Fruit fly (Drosophila melanogaster): ENCODE data around the gene CG17186.

The CG17186 gene

DNA sequence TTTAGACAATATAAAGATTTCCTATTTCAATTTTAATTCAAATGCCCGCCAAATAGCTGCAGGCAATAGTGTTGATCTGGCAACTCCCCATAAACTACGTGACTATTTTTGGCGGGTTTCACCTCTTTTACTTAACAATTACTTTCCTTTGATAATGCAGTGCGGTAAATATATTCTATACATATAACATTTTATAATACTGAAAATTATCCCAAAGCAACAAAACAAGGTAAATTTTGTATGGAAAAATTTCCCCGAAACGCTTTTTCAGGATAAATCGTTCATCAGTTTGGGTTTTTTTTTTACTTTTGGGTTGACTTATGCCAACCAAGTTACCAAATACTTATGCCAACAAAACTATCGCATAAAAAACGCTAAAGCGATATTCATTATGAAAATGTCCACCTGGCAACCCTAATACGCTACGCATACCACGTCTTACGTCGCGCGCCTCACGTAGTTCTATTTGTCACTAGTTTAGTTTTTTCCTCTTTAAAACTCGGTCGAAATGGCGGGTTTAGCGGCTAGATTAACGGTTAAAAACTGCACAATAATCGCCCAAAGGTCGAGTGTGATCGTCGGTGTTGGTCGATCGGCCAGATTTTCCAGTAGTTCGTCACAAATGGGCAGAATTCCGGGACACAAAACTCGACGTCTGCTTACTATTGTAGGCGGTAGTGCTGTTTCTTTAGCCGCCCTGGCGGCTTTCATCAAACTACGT lies 30.3 kb downstream of the CG17186 start, which contains the start of gene MICU3 (continued):
- TF ChIP-seq CG11294 (GFP tag; IDR thresholded peaks at IDR 0.05) (peak; percentile 17; the same call in 1 of the 2 replicates), CG6163 (GFP tag; IDR thresholded peaks at IDR 0.05) (peak; percentile 64; the same call in 1 of the 3 replicates), cyc (GFP tag; optimal IDR thresholded peaks at IDR 0.05) (peak; percentile 66), lz (GFP tag; optimal IDR thresholded peaks at IDR 0.05) (peak; percentile 59), Eip78C (GFP tag) (peak; percentile 76), CG3032 (tag; optimal IDR thresholded peaks at IDR 0.05) (no peak)

DNA sequence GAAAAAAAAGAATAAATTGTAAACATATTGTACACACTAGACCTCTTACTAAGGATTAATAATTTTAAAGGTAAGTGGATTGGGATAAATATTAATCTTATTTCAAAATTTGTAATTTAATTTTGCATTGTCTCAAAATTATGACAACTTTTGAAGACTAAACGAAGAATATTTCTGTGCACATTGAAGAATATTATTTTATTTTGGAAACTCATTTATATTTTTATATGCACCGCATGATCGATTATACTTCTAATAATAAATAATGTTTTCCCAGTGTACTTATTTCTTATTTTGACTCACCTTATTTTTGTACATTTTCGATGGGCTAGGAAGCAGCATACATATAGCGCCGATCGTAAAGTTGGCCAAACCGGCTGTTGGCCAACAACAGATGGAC lies 33.4 kb downstream of the CG17186 start:
- TF ChIP-seq Eip78C (GFP tag) (peak; percentile 23), net (GFP tag; optimal IDR thresholded peaks at IDR 0.05) (no peak)

DNA sequence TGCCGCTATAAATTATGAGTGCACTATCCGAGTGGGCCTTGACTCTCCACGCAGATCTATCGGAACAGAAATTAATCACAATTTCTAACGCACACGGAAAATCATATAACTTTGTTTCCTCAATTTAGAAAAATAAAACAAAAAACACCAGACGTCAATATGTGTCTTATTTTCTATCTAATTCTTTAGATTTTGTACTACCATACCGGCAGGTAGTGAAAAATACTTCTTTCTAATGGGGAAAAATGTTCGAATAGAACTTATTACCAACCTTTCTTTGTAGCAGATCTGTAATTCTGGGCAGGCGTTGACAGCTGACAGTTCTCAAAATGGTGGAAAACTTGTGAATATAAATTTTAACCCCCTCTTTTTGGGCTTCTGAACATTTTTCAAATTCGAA lies 36.8 kb downstream of the CG17186 start, which contains the start of gene CG31459:
TSS of gene CG31459 (plus strand) at position 301 of the 400 bp plus-strand sequence.
- TF ChIP-seq CG34406 (GFP tag; optimal IDR thresholded peaks at IDR 0.05) (no peak), CG16779 (tag; optimal IDR thresholded peaks at IDR 0.05) (no peak), CG6276 (GFP tag; optimal IDR thresholded peaks at IDR 0.05) (no peak), Blimp-1 (GFP tag; optimal IDR thresholded peaks at IDR 0.05) (no peak), Eip93F (GFP tag; optimal IDR thresholded peaks at IDR 0.05) (no peak), fkh (GFP tag; optimal IDR thresholded peaks at IDR 0.05) (no peak), OdsH (GFP tag; optimal IDR thresholded peaks at IDR 0.05) (no peak), Eip75B (GFP tag; optimal IDR thresholded peaks at IDR 0.05) (no peak), Ets96B (tag; optimal IDR thresholded peaks at IDR 0.05) (no peak), acj6 (GFP tag; optimal IDR thresholded peaks at IDR 0.05) (no peak), Ets21C (GFP tag; optimal IDR thresholded peaks at IDR 0.05) (no peak), eg (GFP tag; IDR thresholded peaks at IDR 0.05) (no peak), Hr39 (GFP tag; optimal IDR thresholded peaks at IDR 0.05) (no peak), CG11294 (GFP tag; IDR thresholded peaks at IDR 0.05) (no peak), CG32006 (GFP tag; optimal IDR thresholded peaks at IDR 0.05) (no peak)

DNA sequence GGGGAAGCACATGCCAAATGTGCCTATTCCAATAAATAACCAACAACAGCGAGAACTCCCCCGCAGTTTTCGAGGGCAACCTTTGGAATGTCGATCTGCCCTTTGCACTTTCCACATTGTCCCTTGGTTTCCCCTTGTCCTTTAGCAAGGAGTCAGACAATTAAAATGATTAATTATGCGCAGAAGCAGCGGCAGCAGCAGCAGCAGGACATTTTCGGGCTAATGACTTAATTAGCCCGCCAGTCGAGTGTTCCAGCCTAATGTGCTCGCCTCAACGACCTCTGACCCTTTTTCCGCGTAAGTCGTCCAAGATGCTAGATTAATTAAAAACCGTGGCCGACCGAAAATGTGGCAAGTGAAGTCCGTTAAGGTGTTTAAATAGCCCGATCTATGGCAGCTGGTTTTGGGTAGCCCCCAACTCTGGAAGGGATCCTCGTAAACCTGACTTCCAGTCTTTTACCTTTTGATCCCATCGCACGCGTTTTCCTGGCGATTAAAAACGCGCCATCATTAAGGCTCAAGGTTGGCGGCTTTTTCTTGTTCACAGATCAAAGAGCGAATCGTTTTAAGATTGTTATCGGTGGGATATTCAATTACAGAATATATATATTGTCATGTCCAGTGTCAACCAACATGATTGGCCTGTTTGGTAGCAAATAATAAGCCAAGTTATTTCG lies 38.3 kb downstream of the CG17186 start:
- TF ChIP-seq CG7368 (GFP tag; optimal IDR thresholded peaks at IDR 0.05) (no peak), svp (GFP tag) (no peak), CG9139 (GFP tag; optimal IDR thresholded peaks at IDR 0.05) (no peak), Eip75B (GFP tag; optimal IDR thresholded peaks at IDR 0.05) (no peak), CG6163 (GFP tag; IDR thresholded peaks at IDR 0.05) (no peak), Hr38 (GFP tag; optimal IDR thresholded peaks at IDR 0.05) (no peak), CG11762 (GFP tag; optimal IDR thresholded peaks at IDR 0.05; ENCODE audit: insufficient read depth) (no peak), CG6854 (GFP tag; optimal IDR thresholded peaks at IDR 0.05) (no peak), Hr39 (GFP tag; optimal IDR thresholded peaks at IDR 0.05) (no peak), net (GFP tag; optimal IDR thresholded peaks at IDR 0.05) (no peak), dac (GFP tag; optimal IDR thresholded peaks at IDR 0.05) (no peak)

DNA sequence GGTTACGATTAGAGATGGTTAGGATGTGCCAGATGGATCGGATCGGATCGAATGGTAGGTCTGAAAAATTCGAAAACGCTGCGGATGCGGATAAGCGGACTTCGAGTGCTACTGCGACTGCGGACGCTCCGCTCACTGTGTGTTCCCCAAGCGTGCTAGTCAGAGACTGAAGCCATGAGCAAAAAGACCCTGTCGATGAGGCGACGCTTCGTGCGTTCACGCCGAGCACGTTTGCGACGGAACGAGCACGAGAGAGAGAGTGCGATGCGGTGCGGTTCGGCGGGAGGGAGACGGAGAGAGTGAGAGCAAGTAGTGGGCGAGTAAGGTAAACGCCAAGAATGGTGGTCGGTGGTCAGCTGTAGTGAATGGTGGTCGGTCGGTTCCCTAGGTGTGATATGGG lies 40.6 kb downstream of the CG17186 start, which contains the start of gene bnl:
TSS of gene bnl (minus strand) at position 131 of the 400 bp plus-strand sequence.
- peak in 1 of 2 experiments; percentile 63 for TF ChIP-seq ss (GFP tag; optimal IDR thresholded peaks at IDR 0.05)
- peak; percentile 20 for TF ChIP-seq Eip75B (GFP tag; optimal IDR thresholded peaks at IDR 0.05)
- peak; percentile 61; the same call in 1 of the 3 replicates for TF ChIP-seq CG8119 (GFP tag; IDR thresholded peaks at IDR 0.05)
- peak; percentile 6 for TF ChIP-seq CG11762 (GFP tag; optimal IDR thresholded peaks at IDR 0.05; ENCODE audit: insufficient read depth)
- peak; percentile 57 for TF ChIP-seq fkh (GFP tag; optimal IDR thresholded peaks at IDR 0.05)
- peak; percentile 6 for TF ChIP-seq OdsH (GFP tag; optimal IDR thresholded peaks at IDR 0.05)
- no peak for TF ChIP-seq Lpt (GFP tag; optimal IDR thresholded peaks at IDR 0.05)
- peak; percentile 82 for TF ChIP-seq eg (GFP tag; IDR thresholded peaks at IDR 0.05)
- peak; percentile 28 for TF ChIP-seq pdm3 (GFP tag; optimal IDR thresholded peaks at IDR 0.05)
- peak; percentile 31 for TF ChIP-seq CG16779 (tag; optimal IDR thresholded peaks at IDR 0.05)
- peak; percentile 52 for TF ChIP-seq CG7368 (GFP tag; optimal IDR thresholded peaks at IDR 0.05)
- no peak for TF ChIP-seq Ets96B (tag; optimal IDR thresholded peaks at IDR 0.05)
- peak; percentile 69 for TF ChIP-seq Sox102F (GFP tag; optimal IDR thresholded peaks at IDR 0.05)
- TF ChIP-seq CG11902 (GFP tag; optimal IDR thresholded peaks at IDR 0.05), result no peak
- TF ChIP-seq CG9139 (GFP tag; optimal IDR thresholded peaks at IDR 0.05), result peak; percentile 64
- no peak for TF ChIP-seq Sox15 (GFP tag; optimal IDR thresholded peaks at IDR 0.05)
- peak; percentile 18 for TF ChIP-seq CG8632 (GFP tag; optimal IDR thresholded peaks at IDR 0.05)
- TF ChIP-seq Smox (GFP tag; optimal IDR thresholded peaks at IDR 0.05), result no peak
- no peak for TF ChIP-seq dac (GFP tag; optimal IDR thresholded peaks at IDR 0.05)
- no peak for TF ChIP-seq Blimp-1 (GFP tag; optimal IDR thresholded peaks at IDR 0.05)
- no peak for TF ChIP-seq acj6 (GFP tag; optimal IDR thresholded peaks at IDR 0.05)
- peak; percentile 45 for TF ChIP-seq CG10669 (GFP tag; optimal IDR thresholded peaks at IDR 0.05)
- TF ChIP-seq Hr39 (GFP tag; optimal IDR thresholded peaks at IDR 0.05), result no peak
- TF ChIP-seq Eip78C (GFP tag), result peak; percentile 82
- TF ChIP-seq CG31627 (GFP tag; optimal IDR thresholded peaks at IDR 0.05), result no peak
- TF ChIP-seq CG34406 (GFP tag; optimal IDR thresholded peaks at IDR 0.05), result no peak
